Worm (Caenorhabditis elegans) whole organism, L3 larva: ENCODE measurements around the gene C06C3.7.

Experiments
- ceh-82 ChIP-seq: fragments of 150-350 bp; optimal IDR thresholded peaks from 2 replicates; lab custom pipeline; 2014; ENCODE audit warnings: missing biosample characterization, missing genetic modification characterization
- ceh-9 ChIP-seq: sonication (generic microtip); optimal IDR thresholded peaks from 2 replicates; lab custom pipeline; 2018; ENCODE audit warnings: missing biosample characterization, missing genetic modification characterization
- egl-27 ChIP-seq: sonication (generic microtip); optimal IDR thresholded peaks from 4 replicates; lab custom pipeline; 2017; ENCODE audit warnings: missing biosample characterization, missing genetic modification reagents, missing genetic modification characterization
- lin-15B ChIP-seq: fragments of 150-350 bp; optimal IDR thresholded peaks from 2 replicates; lab custom pipeline; 2014; ENCODE audit warnings: missing biosample characterization, missing genetic modification characterization
- lin-39 ChIP-seq: fragments of 150-350 bp; optimal IDR thresholded peaks from 2 replicates; lab custom pipeline; 2018; ENCODE audit warnings: missing biosample characterization, missing genetic modification reagents, missing genetic modification characterization
- nhr-67 ChIP-seq: fragments of 150-350 bp; optimal IDR thresholded peaks from 2 replicates; lab custom pipeline; 2014; ENCODE audit warnings: missing biosample characterization, missing genetic modification characterization
- nhr-77 ChIP-seq: fragments of 150-350 bp; optimal IDR thresholded peaks from 2 replicates; lab custom pipeline; 2014; ENCODE audit warnings: missing biosample characterization, missing genetic modification characterization
- pqm-1 ChIP-seq: fragments of 150-350 bp; optimal IDR thresholded peaks from 2 replicates; lab custom pipeline; 2017; ENCODE audit warnings: missing biosample characterization, missing genetic modification characterization, inconsistent platforms
- sea-2 ChIP-seq: fragments of 150-350 bp; sonication (generic microtip); optimal IDR thresholded peaks from 4 replicates; lab custom pipeline; 2014; ENCODE audit warnings: missing biosample characterization, missing genetic modification reagents, missing genetic modification characterization
- zag-1 ChIP-seq: fragments of 150-350 bp; optimal IDR thresholded peaks from 2 replicates; lab custom pipeline; 2014; ENCODE audit warnings: missing biosample characterization, missing genetic modification characterization
- ztf-11 ChIP-seq: fragments of 150-350 bp; optimal IDR thresholded peaks from 2 replicates; lab custom pipeline; 2014; ENCODE audit warnings: missing biosample characterization, missing genetic modification characterization

- TF ChIP-seq ceh-82 (tag; lab: Kevin White, UChicago), result no peak
- TF ChIP-seq ztf-11, result no peak
- TF ChIP-seq sea-2 (GFP tag; lab: Kevin White, UChicago), result no peak
- no peak for TF ChIP-seq lin-39
- TF ChIP-seq nhr-77 (tag; lab: Kevin White, UChicago), result no peak
- no peak for TF ChIP-seq lin-15B (tag; lab: Kevin White, UChicago)
- TF ChIP-seq zag-1 (tag; lab: Kevin White, UChicago), result no peak
- no peak for TF ChIP-seq pqm-1 (tag; lab: Kevin White, UChicago)
- no peak for TF ChIP-seq ceh-9 (tag; lab: Kevin White, UChicago)
- no peak for TF ChIP-seq egl-27 (tag; lab: Kevin White, UChicago)
- TF ChIP-seq nhr-67 (tag; lab: Kevin White, UChicago), result no peak
Measured at ce11 chrII:9347444-9347843, 37.9 kb upstream of the C06C3.7 start.
